Worm (Caenorhabditis elegans) whole organism, early embryonic: Measurements from ENCODE around the gene F20B6.6.
A peak's percentile ranks its signal among the peaks of the same experiment; 100 is the strongest.

Source experiments
- B0310.2 ChIP-seq: sonication (generic microtip); optimal IDR thresholded peaks from 2 replicates; lab custom pipeline; 2016; ENCODE audit warnings: mild to moderate bottlenecking, missing genetic modification characterization, missing compliant biosample characterization
- F13C5.2 ChIP-seq: sonication (generic microtip); optimal IDR thresholded peaks from 2 replicates; lab custom pipeline; 2017; ENCODE audit warnings: mild to moderate bottlenecking, missing genetic modification characterization, inconsistent platforms, missing compliant biosample characterization
- aly-1 ChIP-seq: sonication (generic microtip); optimal IDR thresholded peaks from 2 replicates; lab custom pipeline; 2016; ENCODE audit warnings: missing genetic modification characterization, missing compliant biosample characterization
- ama-1 ChIP-seq: fragments of 150-350 bp; optimal IDR thresholded peaks from 2 replicates; lab custom pipeline; 2014
- ceh-13 ChIP-seq: fragments of 200-800 bp; sonication (Bioruptor generic); optimal IDR thresholded peaks from 2 replicates; lab custom pipeline; 2018; ENCODE audit warnings: mild to moderate bottlenecking, missing genetic modification characterization, missing compliant biosample characterization
- ceh-36 ChIP-seq: sonication (generic microtip); optimal IDR thresholded peaks from 2 replicates; lab custom pipeline; 2016; ENCODE audit warnings: missing genetic modification characterization, inconsistent platforms, missing compliant biosample characterization
- ets-7 ChIP-seq: sonication (generic microtip); optimal IDR thresholded peaks from 2 replicates; lab custom pipeline; 2016; ENCODE audit warnings: missing genotype, missing genetic modification characterization, missing compliant biosample characterization
- flt-1 ChIP-seq: fragments of 200-800 bp; sonication (Bioruptor generic); IDR thresholded peaks from 2 replicates; pipeline ENCODE4 v1.3.6; 2022; ENCODE audit warnings: missing genetic modification characterization, missing compliant biosample characterization
- hmbx-1 ChIP-seq: sonication (generic microtip); optimal IDR thresholded peaks from 2 replicates; lab custom pipeline; 2016; ENCODE audit warnings: mild to moderate bottlenecking, missing genetic modification characterization, missing compliant biosample characterization
- hmg-4 ChIP-seq: fragments of 200-800 bp; sonication (Bioruptor generic); optimal IDR thresholded peaks from 2 replicates; lab custom pipeline; 2018; ENCODE audit warnings: mild to moderate bottlenecking, missing genetic modification characterization, missing compliant biosample characterization
- hnd-1 ChIP-seq: sonication (generic microtip); optimal IDR thresholded peaks from 2 replicates; lab custom pipeline; 2016; ENCODE audit warnings: missing genetic modification characterization, missing compliant biosample characterization
- pes-1 ChIP-seq: fragments of 200-800 bp; sonication (Bioruptor generic); IDR thresholded peaks from 2 replicates; pipeline ENCODE4 v1.3.6; 2022; ENCODE audit warnings: missing genetic modification reagents, missing genetic modification characterization, missing compliant biosample characterization
- scrt-1 ChIP-seq: fragments of 200-800 bp; sonication (Bioruptor generic); IDR thresholded peaks from 2 replicates; pipeline ENCODE4 v1.3.6; 2022; ENCODE audit warnings: missing genetic modification characterization, missing compliant biosample characterization
- sea-1 ChIP-seq: fragments of 200-800 bp; sonication (Bioruptor generic); conservative IDR thresholded peaks from 2 replicates; pipeline ENCODE4 v1.3.6; 2022; ENCODE audit warnings: missing genetic modification characterization, missing compliant biosample characterization
- tbx-11 ChIP-seq: fragments of 200-800 bp; sonication (Bioruptor generic); IDR thresholded peaks from 2 replicates; pipeline ENCODE4 v1.3.6; 2022; ENCODE audit warnings: missing genetic modification characterization, missing compliant biosample characterization
- tbx-37 ChIP-seq: fragments of 200-800 bp; sonication (Bioruptor generic); conservative IDR thresholded peaks from 2 replicates; pipeline ENCODE4 v1.3.6; 2022; ENCODE audit warnings: missing genetic modification reagents, missing genetic modification characterization, missing compliant biosample characterization
- tra-4 ChIP-seq: sonication (generic microtip); optimal IDR thresholded peaks from 2 replicates; lab custom pipeline; 2017; ENCODE audit warnings: missing genetic modification characterization, missing compliant biosample characterization

The F20B6.6 gene

ce11 chrX:4159929-4160328 is 42.1 kb downstream of the F20B6.6 start:
- no peak for TF ChIP-seq flt-1 (GFP tag; lab: Robert Waterston, UW)
- TF ChIP-seq scrt-1 (GFP tag; lab: Robert Waterston, UW): no peak
- no peak for TF ChIP-seq tra-4 (tag; lab: Kevin White, UChicago)
- TF ChIP-seq sea-1: no peak
- TF ChIP-seq hmg-4 (GFP tag; lab: Kevin White, UChicago): no peak
- TF ChIP-seq ama-1 (lab: Kevin White, UChicago): no peak
- no peak for TF ChIP-seq ets-7 (tag; lab: Kevin White, UChicago)
- no peak for TF ChIP-seq aly-1
- no peak for TF ChIP-seq pes-1
- TF ChIP-seq F13C5.2 (tag; lab: Kevin White, UChicago): no peak
- TF ChIP-seq ceh-13 (GFP tag; lab: Kevin White, UChicago): no peak
- TF ChIP-seq tbx-11 (GFP tag; lab: Robert Waterston, UW): no peak
- no peak for TF ChIP-seq B0310.2 (tag; lab: Kevin White, UChicago)
- TF ChIP-seq hmbx-1 (tag; lab: Kevin White, UChicago): no peak
- TF ChIP-seq hnd-1 (tag; lab: Kevin White, UChicago): no peak
- TF ChIP-seq tbx-37: no peak
- TF ChIP-seq ceh-36 (tag; lab: Kevin White, UChicago): no peak

DNA sequence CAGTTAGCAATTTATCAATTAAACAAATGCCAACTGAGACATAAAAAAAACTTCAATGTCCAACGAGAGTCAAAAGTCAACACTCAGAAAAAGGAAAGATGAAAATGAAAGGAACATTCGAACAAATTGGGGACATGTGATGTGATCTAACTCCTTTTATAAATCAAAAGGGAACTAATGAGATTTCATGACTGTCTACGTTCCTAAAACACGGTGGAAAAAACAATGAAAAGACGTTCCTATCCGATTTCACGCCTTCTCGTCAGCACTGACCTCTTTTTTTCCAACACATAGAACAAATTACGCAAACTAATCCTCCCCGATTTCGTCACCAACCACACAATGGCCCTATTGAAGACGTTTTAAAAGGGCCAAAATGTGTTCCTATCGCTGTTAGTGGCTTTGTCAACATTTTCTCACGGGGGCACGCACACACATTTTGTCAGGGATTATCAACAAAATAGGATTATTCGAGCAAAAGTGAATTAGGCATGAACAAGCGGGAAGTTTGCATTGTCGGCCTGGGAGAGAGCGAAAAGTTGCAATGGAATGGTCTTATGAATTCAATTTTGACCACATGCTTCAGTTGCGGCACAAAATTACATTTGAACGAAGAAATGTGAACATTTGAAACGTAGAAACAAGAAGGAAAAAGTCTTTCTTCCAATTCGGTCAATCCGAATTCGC is 42.7 kb downstream of the F20B6.6 start:
- no peak for TF ChIP-seq flt-1 (GFP tag; lab: Robert Waterston, UW)
- no peak for TF ChIP-seq hmbx-1 (tag; lab: Kevin White, UChicago)
- no peak for TF ChIP-seq aly-1
- TF ChIP-seq scrt-1 (GFP tag; lab: Robert Waterston, UW): no peak
- TF ChIP-seq ceh-36 (tag; lab: Kevin White, UChicago): no peak
- TF ChIP-seq tra-4 (tag; lab: Kevin White, UChicago): no peak
- no peak for TF ChIP-seq pes-1
- TF ChIP-seq F13C5.2 (tag; lab: Kevin White, UChicago): no peak
- no peak for TF ChIP-seq B0310.2 (tag; lab: Kevin White, UChicago)
- TF ChIP-seq tbx-11 (GFP tag; lab: Robert Waterston, UW): no peak
- TF ChIP-seq hmg-4 (GFP tag; lab: Kevin White, UChicago): no peak
- no peak for TF ChIP-seq hnd-1 (tag; lab: Kevin White, UChicago)
- no peak for TF ChIP-seq ceh-13 (GFP tag; lab: Kevin White, UChicago)
- TF ChIP-seq ama-1 (lab: Kevin White, UChicago): no peak
- no peak for TF ChIP-seq tbx-37
- TF ChIP-seq ets-7 (tag; lab: Kevin White, UChicago): no peak
- TF ChIP-seq sea-1: no peak

ce11 chrX:4157896-4158295 is 44.1 kb downstream of the F20B6.6 start:
- TF ChIP-seq F13C5.2 (tag; lab: Kevin White, UChicago): peak; percentile 14
- 0 out of 2 replicates have a peak, but pooled peaks have one; percentile 53 for TF ChIP-seq scrt-1 (GFP tag; lab: Robert Waterston, UW)
- no peak for TF ChIP-seq tbx-37
- peak; percentile 78 for TF ChIP-seq hmg-4 (GFP tag; lab: Kevin White, UChicago)

ce11 chrX:4154784-4155183 is 47.2 kb downstream of the F20B6.6 start:
- TF ChIP-seq ets-7 (tag; lab: Kevin White, UChicago) (no peak), tbx-11 (GFP tag; lab: Robert Waterston, UW) (no peak), scrt-1 (GFP tag; lab: Robert Waterston, UW) (no peak), pes-1 (no peak), hmg-4 (GFP tag; lab: Kevin White, UChicago) (no peak), ceh-13 (GFP tag; lab: Kevin White, UChicago) (no peak), sea-1 (no peak)

DNA sequence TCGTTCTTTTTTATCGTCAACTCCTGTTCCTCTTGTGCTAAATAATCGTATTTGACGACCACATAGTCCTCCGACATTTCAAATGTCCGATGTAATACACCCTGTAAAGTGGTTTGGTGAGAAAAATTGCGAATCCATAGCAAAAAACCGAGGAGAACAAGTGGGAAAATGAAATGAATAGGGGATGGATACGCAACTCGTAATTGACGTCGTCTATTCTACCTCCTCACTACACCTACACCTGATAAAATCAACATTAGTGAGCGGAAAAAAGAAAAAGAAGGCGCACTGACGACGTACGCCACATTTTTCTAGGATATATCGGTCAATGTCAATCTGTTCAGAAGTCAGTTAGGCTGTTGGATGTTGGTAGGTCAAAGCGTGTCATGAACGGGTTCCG is 48.7 kb downstream of the F20B6.6 start, which contains the start of gene nck-1:
Gene nck-1 (minus strand): TSS at position 101 of the 400 bp plus-strand sequence.
- TF ChIP-seq tbx-37: no peak
- TF ChIP-seq ets-7 (tag; lab: Kevin White, UChicago): no peak
- TF ChIP-seq hmg-4 (GFP tag; lab: Kevin White, UChicago): no peak
- TF ChIP-seq ceh-36 (tag; lab: Kevin White, UChicago): no peak
- no peak for TF ChIP-seq flt-1 (GFP tag; lab: Robert Waterston, UW)
- no peak for TF ChIP-seq hmbx-1 (tag; lab: Kevin White, UChicago)
- TF ChIP-seq sea-1: no peak
- no peak for TF ChIP-seq ama-1 (lab: Kevin White, UChicago)
- TF ChIP-seq B0310.2 (tag; lab: Kevin White, UChicago): no peak
- TF ChIP-seq tbx-11 (GFP tag; lab: Robert Waterston, UW): no peak
- TF ChIP-seq hnd-1 (tag; lab: Kevin White, UChicago): no peak
- no peak for TF ChIP-seq aly-1
- no peak for TF ChIP-seq F13C5.2 (tag; lab: Kevin White, UChicago)
- no peak for TF ChIP-seq pes-1
- no peak for TF ChIP-seq tra-4 (tag; lab: Kevin White, UChicago)
- TF ChIP-seq scrt-1 (GFP tag; lab: Robert Waterston, UW): no peak
- TF ChIP-seq ceh-13 (GFP tag; lab: Kevin White, UChicago): no peak
